Fruit fly (Drosophila melanogaster): ENCODE data around the gene knk.

Gene knk

DNA sequence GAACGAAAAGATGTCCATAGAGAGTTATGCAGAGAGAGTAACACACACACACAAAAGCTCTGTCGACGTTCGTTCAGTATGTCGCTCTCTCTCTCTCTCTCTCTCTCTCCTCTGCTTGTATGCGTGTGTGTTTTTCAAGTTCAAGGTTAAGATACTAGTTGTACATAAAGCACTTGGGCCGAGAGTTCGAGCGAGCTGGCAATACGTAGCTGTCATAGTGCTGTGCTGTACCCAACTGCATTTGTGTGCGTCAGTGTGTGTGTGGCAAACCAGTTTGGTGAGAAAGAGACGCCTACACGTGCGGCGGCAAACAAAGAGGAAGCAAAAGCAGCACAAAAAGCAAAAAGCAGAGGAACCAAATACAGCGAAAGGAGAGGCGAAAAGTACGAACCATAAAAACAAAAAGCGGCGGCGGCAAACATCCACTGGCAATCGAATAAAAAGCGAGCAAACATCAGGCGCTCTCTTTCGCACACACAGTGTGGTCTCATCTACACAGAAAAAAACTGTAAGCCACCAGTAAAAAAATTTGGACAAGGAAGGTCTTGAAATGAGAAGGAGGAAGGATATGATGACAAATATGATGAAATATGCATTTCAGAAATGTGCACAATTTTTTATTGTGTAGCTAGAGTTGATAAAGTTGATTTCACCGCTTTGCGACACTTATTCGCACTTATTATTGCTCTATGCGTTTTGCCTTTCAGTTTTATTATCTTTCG is 38.1 kb downstream of the knk start (continued):
- peak; percentile 38 for TF ChIP-seq trh (GFP tag; optimal IDR thresholded peaks at IDR 0.05)
- TF ChIP-seq Oaz (GFP tag; IDR thresholded peaks at IDR 0.05) = peak; percentile 46; the same call in 1 of the 2 replicates
- TF ChIP-seq CG7556 (GFP tag; optimal IDR thresholded peaks at IDR 0.05) = peak; percentile 48
- peak; percentile 80 for TF ChIP-seq Aef1 (GFP tag; IDR thresholded peaks at IDR 0.05)
- TF ChIP-seq Dek (tag; optimal IDR thresholded peaks at IDR 0.05) = peak; percentile 59
- no peak for TF ChIP-seq Dref (GFP tag; IDR thresholded peaks at IDR 0.05)
- TF ChIP-seq CG4820 (GFP tag; optimal IDR thresholded peaks at IDR 0.05) = peak; percentile 53
- TF ChIP-seq vnd (GFP tag; IDR thresholded peaks at IDR 0.05; ENCODE audit: partially characterized antibody) = no peak
- TF ChIP-seq trem (tag; optimal IDR thresholded peaks at IDR 0.05) = no peak
- no peak; the same call in 1 of the 2 replicates for TF ChIP-seq CG11085 (GFP tag; IDR thresholded peaks at IDR 0.05)
- TF ChIP-seq BtbVII (GFP tag; optimal IDR thresholded peaks at IDR 0.05) = peak; percentile 65
- TF ChIP-seq CG4328 (GFP tag; optimal IDR thresholded peaks at IDR 0.05) = no peak
- TF ChIP-seq CG1024 (GFP tag; IDR thresholded peaks at IDR 0.05) = peak; percentile 56; the same call in 1 of the 2 replicates
- TF ChIP-seq dmrt11E (tag; optimal IDR thresholded peaks at IDR 0.05) = peak; percentile 19
- peak; percentile 54; the same call in 1 of the 2 replicates for TF ChIP-seq Nf-YA (GFP tag; IDR thresholded peaks at IDR 0.05)
- TF ChIP-seq CG2889 (GFP tag; IDR thresholded peaks at IDR 0.05) = peak; percentile 55; the same call in 1 of the 3 replicates
- TF ChIP-seq CG15601 (tag; optimal IDR thresholded peaks at IDR 0.05) = no peak
- no peak for TF ChIP-seq z (GFP tag; IDR thresholded peaks at IDR 0.05)
- TF ChIP-seq row (GFP tag; IDR thresholded peaks at IDR 0.05) = peak; percentile 66
- no peak for TF ChIP-seq CG1529 (GFP tag; optimal IDR thresholded peaks at IDR 0.05)
- TF ChIP-seq phol (tag; optimal IDR thresholded peaks at IDR 0.05) = peak; percentile 73
- TF ChIP-seq CG12104 (GFP tag; optimal IDR thresholded peaks at IDR 0.05) = no peak
- TF ChIP-seq twi (tag; optimal IDR thresholded peaks at IDR 0.05) = no peak
- peak; percentile 48 for TF ChIP-seq CG1792 (GFP tag; optimal IDR thresholded peaks at IDR 0.05)
- TF ChIP-seq h (optimal IDR thresholded peaks at IDR 0.05) = no peak
- TF ChIP-seq CHES-1-like (GFP tag; optimal IDR thresholded peaks at IDR 0.05) = peak; percentile 67
- no peak for TF ChIP-seq hbn (GFP tag; IDR thresholded peaks at IDR 0.05; ENCODE audit: partially characterized antibody)
- TF ChIP-seq Ada2b (GFP tag; IDR thresholded peaks at IDR 0.05) = peak; percentile 71
- peak; percentile 76 for TF ChIP-seq CG10366 (GFP tag; IDR thresholded peaks at IDR 0.05)
- no peak for TF ChIP-seq CG6254 (GFP tag; optimal IDR thresholded peaks at IDR 0.05)
- TF ChIP-seq D19B (GFP tag; optimal IDR thresholded peaks at IDR 0.05) = peak; percentile 39
- peak; percentile 59 for TF ChIP-seq NfI (GFP tag; optimal IDR thresholded peaks at IDR 0.05)
- no peak for TF ChIP-seq CG13296 (GFP tag; optimal IDR thresholded peaks at IDR 0.05)
- TF ChIP-seq HLH3B (GFP tag; IDR thresholded peaks at IDR 0.05) = peak; percentile 69
- peak; percentile 45; the same call in 1 of the 2 replicates for TF ChIP-seq MBD-R2 (GFP tag; IDR thresholded peaks at IDR 0.05)
- TF ChIP-seq Bgb (GFP tag; IDR thresholded peaks at IDR 0.05; ENCODE audit: partially characterized antibody) = 0 out of 2 replicates have a peak, but pooled peaks have one; percentile 13
- TF ChIP-seq CG3838 (GFP tag; optimal IDR thresholded peaks at IDR 0.05) = no peak
- TF ChIP-seq Abd-B (GFP tag; optimal IDR thresholded peaks at IDR 0.05) = peak; percentile 61
- TF ChIP-seq CG2199 (GFP tag; IDR thresholded peaks at IDR 0.05) = 0 out of 3 replicates have a peak, but pooled peaks have one; percentile 33
- TF ChIP-seq Hr78 (GFP tag; optimal IDR thresholded peaks at IDR 0.05) = peak in 1 of 2 experiments; percentile 52
- TF ChIP-seq sc (optimal IDR thresholded peaks at IDR 0.05) = no peak
- no peak for TF ChIP-seq sc (GFP tag; optimal IDR thresholded peaks at IDR 0.05)
- peak in 1 of 2 experiments; percentile 96 for TF ChIP-seq Eip74EF (GFP tag; optimal IDR thresholded peaks at IDR 0.05)
- TF ChIP-seq CG31441 (GFP tag; IDR thresholded peaks at IDR 0.05) = peak; percentile 58
- TF ChIP-seq CG11456 (GFP tag; IDR thresholded peaks at IDR 0.05) = peak; percentile 78
- no peak for TF ChIP-seq sima (GFP tag; optimal IDR thresholded peaks at IDR 0.05)
- TF ChIP-seq CG12744 (GFP tag; optimal IDR thresholded peaks at IDR 0.05) = no peak
- TF ChIP-seq sug (tag; optimal IDR thresholded peaks at IDR 0.05) = peak; percentile 46
- TF ChIP-seq luna (GFP tag; optimal IDR thresholded peaks at IDR 0.05) = peak; percentile 35
- TF ChIP-seq CG7271 (tag; optimal IDR thresholded peaks at IDR 0.05) = no peak

Data from whole organism, embryonic.